Worm (Caenorhabditis elegans) whole organism, young adult: Measurements from ENCODE around the gene har-1.

Experiments used
- B0261.1 ChIP-seq: sonication (generic microtip); optimal IDR thresholded peaks from 2 replicates; lab custom pipeline; 2016; ENCODE audit warnings: mild to moderate bottlenecking, missing genetic modification characterization, moderate library complexity, missing compliant biosample characterization
- B0336.3 ChIP-seq: fragments of 200-800 bp; sonication (Bioruptor generic); IDR thresholded peaks from 2 replicates; pipeline ENCODE4 v1.3.6; 2022; ENCODE audit warnings: missing genetic modification characterization, missing compliant biosample characterization
- C06A6.2 ChIP-seq: fragments of 200-800 bp; sonication (Bioruptor generic); conservative IDR thresholded peaks from 2 replicates; pipeline ENCODE4 v1.3.6; 2022; ENCODE audit warnings: missing genetic modification characterization, missing compliant biosample characterization
- D2030.7 ChIP-seq: fragments of 200-800 bp; sonication (Bioruptor generic); IDR thresholded peaks from 2 replicates; pipeline ENCODE4 v1.3.6; 2022; ENCODE audit warnings: missing genetic modification reagents, missing genetic modification characterization, missing compliant biosample characterization
- F10E7.11 ChIP-seq: sonication (generic microtip); optimal IDR thresholded peaks from 2 replicates; lab custom pipeline; 2017; ENCODE audit warnings: mild to moderate bottlenecking, missing genetic modification characterization, moderate library complexity, missing compliant biosample characterization
- F23B12.7 ChIP-seq: sonication (generic microtip); optimal IDR thresholded peaks from 2 replicates; lab custom pipeline; 2017; ENCODE audit warnings: missing genetic modification characterization, mild to moderate bottlenecking, missing compliant biosample characterization, antibody characterized with exemption, moderate library complexity; ENCODE audit not compliant: insufficient read depth
- F39B2.1 ChIP-seq: fragments of 200-800 bp; sonication (Bioruptor generic); IDR thresholded peaks from 2 replicates; pipeline ENCODE4 v1.3.6; 2022; ENCODE audit warnings: missing genetic modification reagents, missing genetic modification characterization, missing compliant biosample characterization
- F49E8.2 ChIP-seq: sonication (generic microtip); optimal IDR thresholded peaks from 3 replicates; lab custom pipeline; 2017; ENCODE audit warnings: missing genetic modification characterization, mild to moderate bottlenecking, missing compliant biosample characterization, antibody characterized with exemption, moderate library complexity; ENCODE audit not compliant: insufficient read depth
- F52B5.7 ChIP-seq: sonication (generic microtip); optimal IDR thresholded peaks from 2 replicates; lab custom pipeline; 2016; ENCODE audit warnings: mild to moderate bottlenecking, missing genetic modification characterization, missing compliant biosample characterization
- F57C9.4 ChIP-seq: sonication (generic microtip); optimal IDR thresholded peaks from 2 replicates; lab custom pipeline; 2017; ENCODE audit warnings: mild to moderate bottlenecking, missing genetic modification characterization, missing compliant biosample characterization
- K11D2.4 ChIP-seq: fragments of 200-800 bp; sonication (Bioruptor generic); IDR thresholded peaks from 2 replicates; pipeline ENCODE4 v1.3.6; 2022; ENCODE audit warnings: missing genetic modification reagents, missing genetic modification characterization, missing compliant biosample characterization
- K12H6.12 ChIP-seq: fragments of 200-800 bp; sonication (Bioruptor generic); optimal IDR thresholded peaks from 2 replicates; lab custom pipeline; 2018; ENCODE audit warnings: mild to moderate bottlenecking, missing genetic modification characterization, missing compliant biosample characterization
- ama-1 ChIP-seq, 3 experiments: fragments of 150-350 bp in 1 of 3; sonication (generic microtip) in 2 of 3; optimal IDR thresholded peaks; 2 replicates each; lab custom pipeline; 2014 to 2018; ENCODE audit warnings: missing biosample characterization in 2 of 3, missing genetic modification characterization in 2 of 3, missing genetic modification reagents in 2 of 3
- attf-6 ChIP-seq: fragments of 200-800 bp; sonication (Bioruptor generic); IDR thresholded peaks from 2 replicates; pipeline ENCODE4 v1.3.6; 2022; ENCODE audit warnings: missing genetic modification reagents, missing genetic modification characterization, missing compliant biosample characterization
- ccch-3 ChIP-seq: fragments of 200-800 bp; sonication (Bioruptor generic); optimal IDR thresholded peaks from 2 replicates; lab custom pipeline; 2018; ENCODE audit warnings: mild to moderate bottlenecking, missing genetic modification characterization, missing compliant biosample characterization
- ceh-27 ChIP-seq: fragments of 200-800 bp; sonication (Bioruptor generic); optimal IDR thresholded peaks from 2 replicates; lab custom pipeline; 2018; ENCODE audit warnings: mild to moderate bottlenecking, missing genetic modification characterization, moderate library complexity, missing compliant biosample characterization
- ceh-40 ChIP-seq: fragments of 200-800 bp; sonication (Bioruptor generic); IDR thresholded peaks from 2 replicates; pipeline ENCODE4 v1.3.6; 2022; ENCODE audit warnings: missing genetic modification characterization, missing compliant biosample characterization
- ceh-91 ChIP-seq: fragments of 200-800 bp; sonication (Bioruptor generic); IDR thresholded peaks from 2 replicates; pipeline ENCODE4 v1.3.6; 2022; ENCODE audit warnings: missing genetic modification reagents, missing genetic modification characterization, missing compliant biosample characterization
- dox-1 ChIP-seq: fragments of 200-800 bp; sonication (Bioruptor generic); IDR thresholded peaks from 2 replicates; pipeline ENCODE4 v1.3.6; 2022; ENCODE audit warnings: missing genetic modification reagents, missing genetic modification characterization, missing compliant biosample characterization
- efl-1 ChIP-seq: fragments of 150-350 bp; optimal IDR thresholded peaks from 2 replicates; lab custom pipeline; 2014; ENCODE audit warnings: missing biosample characterization, missing genetic modification reagents, missing genetic modification characterization
- egl-18 ChIP-seq: fragments of 200-800 bp; sonication (Bioruptor generic); IDR thresholded peaks from 2 replicates; pipeline ENCODE4 v1.3.6; 2022; ENCODE audit warnings: missing genetic modification reagents, missing genetic modification characterization, missing compliant biosample characterization
- egl-44 ChIP-seq: fragments of 200-800 bp; sonication (Bioruptor generic); IDR thresholded peaks from 2 replicates; pipeline ENCODE4 v1.3.6; 2022; ENCODE audit warnings: missing genetic modification reagents, missing genetic modification characterization, missing compliant biosample characterization
- ets-4 ChIP-seq: fragments of 200-800 bp; sonication (Bioruptor generic); optimal IDR thresholded peaks from 2 replicates; lab custom pipeline; 2018; ENCODE audit warnings: mild to moderate bottlenecking, missing genetic modification characterization, missing compliant biosample characterization
- hrde-1 ChIP-seq: sonication (generic microtip); optimal IDR thresholded peaks from 2 replicates; lab custom pipeline; 2016; ENCODE audit warnings: missing genetic modification characterization, mild to moderate bottlenecking, missing compliant biosample characterization, moderate library complexity, missing genotype, missing genetic modification reagents, borderline replicate concordance
- lir-1 ChIP-seq: fragments of 200-800 bp; sonication (Bioruptor generic); conservative IDR thresholded peaks from 2 replicates; pipeline ENCODE4 v1.3.6; 2022; ENCODE audit warnings: missing genetic modification reagents, missing genetic modification characterization, missing compliant biosample characterization
- mcd-1 ChIP-seq: fragments of 200-800 bp; sonication (Bioruptor generic); IDR thresholded peaks from 2 replicates; pipeline ENCODE4 v1.3.6; 2022; ENCODE audit warnings: missing genetic modification reagents, missing genetic modification characterization, missing compliant biosample characterization
- mel-28 ChIP-seq: sonication (generic microtip); optimal IDR thresholded peaks from 2 replicates; lab custom pipeline; 2016; ENCODE audit warnings: borderline replicate concordance, mild to moderate bottlenecking, missing genetic modification characterization, missing compliant biosample characterization
- mes-4 ChIP-seq: sonication (generic microtip); optimal IDR thresholded peaks from 2 replicates; lab custom pipeline; 2016; ENCODE audit warnings: missing genotype, missing genetic modification characterization, missing compliant biosample characterization
- nfya-1 ChIP-seq: sonication (generic microtip); optimal IDR thresholded peaks from 2 replicates; lab custom pipeline; 2017; ENCODE audit warnings: antibody characterized with exemption, missing compliant biosample characterization, missing genetic modification characterization, borderline replicate concordance; ENCODE audit not compliant: insufficient read depth
- nhr-120 ChIP-seq: fragments of 200-800 bp; sonication (Bioruptor generic); IDR thresholded peaks from 2 replicates; pipeline ENCODE4 v1.3.6; 2022; ENCODE audit warnings: missing genetic modification characterization, missing compliant biosample characterization
- nhr-27 ChIP-seq: fragments of 200-800 bp; sonication (Bioruptor generic); optimal IDR thresholded peaks from 2 replicates; lab custom pipeline; 2018; ENCODE audit warnings: mild to moderate bottlenecking, missing genetic modification characterization, moderate library complexity, missing compliant biosample characterization
- nhr-80 ChIP-seq: sonication (generic microtip); optimal IDR thresholded peaks from 2 replicates; lab custom pipeline; 2016; ENCODE audit warnings: missing genetic modification characterization, missing compliant biosample characterization
- pbrm-1 ChIP-seq: fragments of 200-800 bp; sonication (Bioruptor generic); IDR thresholded peaks from 2 replicates; pipeline ENCODE4 v1.3.6; 2022; ENCODE audit warnings: missing genetic modification reagents, missing genetic modification characterization, missing compliant biosample characterization
- repo-1 ChIP-seq: sonication (generic microtip); optimal IDR thresholded peaks from 2 replicates; lab custom pipeline; 2017; ENCODE audit warnings: mild to moderate bottlenecking, missing genetic modification characterization, missing compliant biosample characterization
- rpc-1 ChIP-seq, 2 experiments: fragments of 150-350 bp in 1 of 2; sonication (generic microtip) in 1 of 2; optimal IDR thresholded peaks; 2 replicates each; lab custom pipeline; 2014 to 2018; ENCODE audit warnings: missing biosample characterization in 1 of 2, missing genetic modification characterization in 1 of 2, missing genetic modification reagents in 1 of 2, missing genotype in 1 of 2
- snpc-1.3 ChIP-seq: sonication (generic microtip); optimal IDR thresholded peaks from 2 replicates; lab custom pipeline; 2017; ENCODE audit warnings: missing genetic modification characterization, mild to moderate bottlenecking, missing compliant biosample characterization, antibody characterized with exemption, moderate library complexity, missing genotype, missing genetic modification reagents; ENCODE audit not compliant: insufficient read depth
- snpc-4 ChIP-seq, 5 experiments: fragments of 150-350 bp in 1 of 5; sonication (generic microtip) in 4 of 5; optimal IDR thresholded peaks; 2 replicates each; lab custom pipeline; 2014 to 2018; ENCODE audit warnings: missing genetic modification characterization in 5 of 5, missing biosample characterization in 3 of 5, antibody characterized with exemption in 2 of 5, mild to moderate bottlenecking in 2 of 5, missing compliant biosample characterization in 2 of 5, missing genotype in 2 of 5, moderate library complexity in 2 of 5, missing genetic modification reagents in 1 of 5
- somi-1 ChIP-seq: fragments of 200-800 bp; sonication (Bioruptor generic); optimal IDR thresholded peaks from 2 replicates; lab custom pipeline; 2018; ENCODE audit warnings: mild to moderate bottlenecking, missing genetic modification characterization, missing compliant biosample characterization
- sptf-2 ChIP-seq: fragments of 200-800 bp; sonication (Bioruptor generic); optimal IDR thresholded peaks from 2 replicates; lab custom pipeline; 2018; ENCODE audit warnings: mild to moderate bottlenecking, missing genetic modification characterization, missing compliant biosample characterization
- tbp1 ChIP-seq: fragments of 200-800 bp; sonication (Bioruptor generic); optimal IDR thresholded peaks from 2 replicates; lab custom pipeline; 2018; ENCODE audit warnings: mild to moderate bottlenecking, missing genetic modification characterization, missing compliant biosample characterization
- tbx-9 ChIP-seq: sonication (generic microtip); optimal IDR thresholded peaks from 2 replicates; lab custom pipeline; 2016; ENCODE audit warnings: borderline replicate concordance, missing genetic modification characterization, inconsistent platforms, missing compliant biosample characterization
- unc-130 ChIP-seq: sonication (generic microtip); optimal IDR thresholded peaks from 2 replicates; lab custom pipeline; 2016; ENCODE audit warnings: missing genetic modification reagents, missing genetic modification characterization, missing compliant biosample characterization
- ztf-18 ChIP-seq: sonication (generic microtip); optimal IDR thresholded peaks from 2 replicates; lab custom pipeline; 2016; ENCODE audit warnings: missing genotype, mild to moderate bottlenecking, missing genetic modification characterization, missing compliant biosample characterization
- ztf-22 ChIP-seq: fragments of 200-800 bp; sonication (Bioruptor generic); optimal IDR thresholded peaks from 2 replicates; lab custom pipeline; 2018; ENCODE audit warnings: mild to moderate bottlenecking, missing genetic modification characterization, moderate library complexity, missing compliant biosample characterization
- ztf-25 ChIP-seq: fragments of 200-800 bp; sonication (Bioruptor generic); IDR thresholded peaks from 2 replicates; pipeline ENCODE4 v1.3.6; 2022; ENCODE audit warnings: missing genetic modification reagents, missing genetic modification characterization, missing compliant biosample characterization
- ztf-26 ChIP-seq: sonication (generic microtip); optimal IDR thresholded peaks from 2 replicates; lab custom pipeline; 2017; ENCODE audit warnings: missing genetic modification characterization, missing compliant biosample characterization
- ztf-6 ChIP-seq: fragments of 200-800 bp; sonication (Bioruptor generic); IDR thresholded peaks from 2 replicates; pipeline ENCODE4 v1.3.6; 2022; ENCODE audit warnings: missing genetic modification reagents, missing genetic modification characterization, missing compliant biosample characterization

The har-1 gene

ce11 chrIII:4150919-4151318, 935 bp upstream of the har-1 start (continued):
- TF ChIP-seq rpc-1 (optimal IDR thresholded peaks at IDR 0.05; lab: Kevin White, UChicago) = peak; percentile 4
- TF ChIP-seq rpc-1 (tag; optimal IDR thresholded peaks at IDR 0.05; lab: Kevin White, UChicago) = no peak
- no peak for TF ChIP-seq nfya-1 (tag; lab: Kevin White, UChicago)
- no peak for TF ChIP-seq mes-4 (tag; lab: Kevin White, UChicago)
- TF ChIP-seq mel-28 (tag; lab: Kevin White, UChicago) = no peak
- TF ChIP-seq ama-1 (optimal IDR thresholded peaks at IDR 0.05; lab: Kevin White, UChicago) = peak; percentile 67
- TF ChIP-seq ama-1 (GFP tag; optimal IDR thresholded peaks at IDR 0.05; lab: Kevin White, UChicago) = no peak
- no peak for TF ChIP-seq tbx-9 (tag; lab: Kevin White, UChicago)
- TF ChIP-seq nhr-27 (tag; lab: Kevin White, UChicago) = no peak
- TF ChIP-seq somi-1 (GFP tag; lab: Kevin White, UChicago) = no peak
- TF ChIP-seq K12H6.12 (tag; lab: Kevin White, UChicago) = peak; percentile 28
- TF ChIP-seq F52B5.7 (tag; lab: Kevin White, UChicago) = no peak
- TF ChIP-seq ztf-18 = no peak
- TF ChIP-seq repo-1 (tag; lab: Kevin White, UChicago) = no peak
- no peak for TF ChIP-seq ccch-3 (GFP tag; lab: Kevin White, UChicago)
- TF ChIP-seq lir-1 (GFP tag; lab: Robert Waterston, UW) = no peak
- TF ChIP-seq hrde-1 = no peak
- no peak for TF ChIP-seq C06A6.2 (GFP tag; lab: Robert Waterston, UW)
- TF ChIP-seq attf-6 (GFP tag; lab: Robert Waterston, UW) = no peak
- TF ChIP-seq ztf-26 (tag; lab: Kevin White, UChicago) = no peak
- peak; percentile 80 for TF ChIP-seq efl-1 (GFP tag; lab: Kevin White, UChicago)
- TF ChIP-seq tbp1 (GFP tag; lab: Kevin White, UChicago) = peak; percentile 38
- TF ChIP-seq B0336.3 (GFP tag; lab: Robert Waterston, UW) = no peak
- TF ChIP-seq ztf-6 = no peak
- TF ChIP-seq unc-130 (GFP tag; lab: Kevin White, UChicago) = no peak
- no peak for TF ChIP-seq sptf-2 (GFP tag; lab: Kevin White, UChicago)
- TF ChIP-seq pbrm-1 (GFP tag; lab: Robert Waterston, UW) = no peak
- no peak for TF ChIP-seq ets-4 (GFP tag; lab: Kevin White, UChicago)
- TF ChIP-seq egl-44 (GFP tag; lab: Robert Waterston, UW) = no peak
- no peak for TF ChIP-seq B0261.1 (tag; lab: Kevin White, UChicago)
- no peak for TF ChIP-seq D2030.7 (GFP tag; lab: Robert Waterston, UW)
- no peak for TF ChIP-seq nhr-120 (GFP tag; lab: Robert Waterston, UW)
- TF ChIP-seq mcd-1 (GFP tag; lab: Robert Waterston, UW) = peak; percentile 62
- TF ChIP-seq ceh-91 = no peak
- TF ChIP-seq ztf-25 (GFP tag; lab: Robert Waterston, UW) = no peak
- no peak for TF ChIP-seq K11D2.4 (GFP tag; lab: Robert Waterston, UW)
- TF ChIP-seq snpc-1.3 (tag; lab: Kevin White, UChicago) = peak; percentile 6
- no peak for TF ChIP-seq ceh-40 (GFP tag; lab: Robert Waterston, UW)
- TF ChIP-seq F49E8.2 (tag; lab: Kevin White, UChicago) = no peak
- TF ChIP-seq dox-1 (GFP tag; lab: Robert Waterston, UW) = peak; percentile 48
- TF ChIP-seq F39B2.1 = no peak
- TF ChIP-seq egl-18 = no peak
- TF ChIP-seq ceh-27 (GFP tag; lab: Kevin White, UChicago) = peak; percentile 23
- TF ChIP-seq F10E7.11 (tag; lab: Kevin White, UChicago) = no peak
- peak; percentile 40 for TF ChIP-seq F23B12.7 (tag; lab: Kevin White, UChicago)
- no peak for TF ChIP-seq snpc-4 (GFP tag; optimal IDR thresholded peaks at IDR 0.05; lab: Kevin White, UChicago)
- TF ChIP-seq snpc-4 (tag; optimal IDR thresholded peaks at IDR 0.05; lab: Kevin White, UChicago) = peak in 3 of 4 experiments; percentile 7 to 39 (median 12)
- TF ChIP-seq F57C9.4 (tag; lab: Kevin White, UChicago) = no peak
- no peak for TF ChIP-seq ztf-22
- TF ChIP-seq nhr-80 (tag; lab: Kevin White, UChicago) = peak; percentile 30
